4 fruit fly cellular contexts compared by ENCODE assay signal in genomic region chr3L:3466200-3466599, dm6.
TF ChIP-seq lines count a peak whose summit lies in the region.

Gene CycJ (plus strand): TSS chr3L:3466428.

- no peak for TF ChIP-seq CTCF in whole organism, embryonic (GFP tag; optimal IDR thresholded peaks at IDR 0.05; lab: Kevin White, UChicago)

TF ChIP-seq in whole organism, adult, 20 proteins besides CTCF, POLR2A, EP300 and RAD21:
- TF ChIP-seq bab1 (GFP tag; optimal IDR thresholded peaks at IDR 0.05; lab: Kevin White, UChicago) (peak; percentile 16), CG5204 (GFP tag; optimal IDR thresholded peaks at IDR 0.05; lab: Kevin White, UChicago) (no peak), tj (GFP tag; optimal IDR thresholded peaks at IDR 0.05; lab: Kevin White, UChicago) (no peak), CG1620 (GFP tag; optimal IDR thresholded peaks at IDR 0.05; lab: Kevin White, UChicago) (no peak), Mnt (GFP tag; optimal IDR thresholded peaks at IDR 0.05; lab: Kevin White, UChicago) (no peak), Crg-1 (GFP tag; optimal IDR thresholded peaks at IDR 0.05; lab: Kevin White, UChicago) (no peak), ovo (GFP tag; optimal IDR thresholded peaks at IDR 0.05; lab: Kevin White, UChicago) (peak; percentile 41), cnc (optimal IDR thresholded peaks at IDR 0.05; lab: Kevin White, UChicago) (no peak), cic (GFP tag; optimal IDR thresholded peaks at IDR 0.05; lab: Kevin White, UChicago) (no peak), kay (GFP tag; lab: Kevin White, UChicago; ENCODE audit: borderline replicate concordance) (no peak), toe (GFP tag; optimal IDR thresholded peaks at IDR 0.05; lab: Kevin White, UChicago) (no peak), pad (GFP tag; optimal IDR thresholded peaks at IDR 0.05; lab: Kevin White, UChicago) (peak; percentile 9)

TF ChIP-seq in whole organism, embryonic, 481 proteins besides CTCF, POLR2A, EP300 and RAD21 (continues in another document):
- 0 out of 2 replicates have a peak, but pooled peaks have one; percentile 7 for TF ChIP-seq Bgb (GFP tag; IDR thresholded peaks at IDR 0.05; lab: Robert Waterston, UW; ENCODE audit: partially characterized antibody)
- no peak for TF ChIP-seq YL-1 (GFP tag; optimal IDR thresholded peaks at IDR 0.05; lab: Kevin White, UChicago)
- TF ChIP-seq CG14710 (tag; optimal IDR thresholded peaks at IDR 0.05; lab: Kevin White, UChicago): peak; percentile 99
- TF ChIP-seq az2 (GFP tag; optimal IDR thresholded peaks at IDR 0.05; lab: Kevin White, UChicago): no peak
- no peak for TF ChIP-seq Fer1 (GFP tag; optimal IDR thresholded peaks at IDR 0.05; lab: Kevin White, UChicago)
- no peak for TF ChIP-seq gcm2 (GFP tag; optimal IDR thresholded peaks at IDR 0.05; lab: Kevin White, UChicago)
- no peak for TF ChIP-seq D (optimal IDR thresholded peaks at IDR 0.05; lab: Kevin White, UChicago)
- no peak for TF ChIP-seq D (GFP tag; optimal IDR thresholded peaks at IDR 0.05; lab: Kevin White, UChicago)
- TF ChIP-seq phol (tag; optimal IDR thresholded peaks at IDR 0.05; lab: Kevin White, UChicago): peak; percentile 87
- TF ChIP-seq Rfx (GFP tag; IDR thresholded peaks at IDR 0.05; lab: Robert Waterston, UW): no peak
- TF ChIP-seq CG3838 (GFP tag; optimal IDR thresholded peaks at IDR 0.05; lab: Kevin White, UChicago): no peak
- TF ChIP-seq trem (tag; optimal IDR thresholded peaks at IDR 0.05; lab: Kevin White, UChicago): peak; percentile 19
- peak; percentile 77 for TF ChIP-seq Ets65A (GFP tag; lab: Kevin White, UChicago)
- TF ChIP-seq ewg (GFP tag; optimal IDR thresholded peaks at IDR 0.05; lab: Kevin White, UChicago): no peak
- peak; percentile 6; the same call in 1 of the 2 replicates for TF ChIP-seq MBD-R2 (GFP tag; IDR thresholded peaks at IDR 0.05; lab: Robert Waterston, UW)
- peak; percentile 8 for TF ChIP-seq pzg (GFP tag; optimal IDR thresholded peaks at IDR 0.05; lab: Kevin White, UChicago)
- TF ChIP-seq Ets97D (GFP tag; optimal IDR thresholded peaks at IDR 0.05; lab: Kevin White, UChicago): peak; percentile 61
- no peak for TF ChIP-seq Bdp1 (GFP tag; optimal IDR thresholded peaks at IDR 0.05; lab: Kevin White, UChicago)
- TF ChIP-seq org-1 (GFP tag; optimal IDR thresholded peaks at IDR 0.05; lab: Kevin White, UChicago): no peak
- no peak for TF ChIP-seq CG11723 (GFP tag; optimal IDR thresholded peaks at IDR 0.05; lab: Kevin White, UChicago)
- TF ChIP-seq CG1647 (GFP tag; optimal IDR thresholded peaks at IDR 0.05; lab: Kevin White, UChicago): no peak
- no peak for TF ChIP-seq CG15601 (tag; optimal IDR thresholded peaks at IDR 0.05; lab: Kevin White, UChicago)
- no peak for TF ChIP-seq klu (GFP tag; IDR thresholded peaks at IDR 0.05; lab: Robert Waterston, UW)
- TF ChIP-seq chn (GFP tag; optimal IDR thresholded peaks at IDR 0.05; lab: Kevin White, UChicago): no peak
- no peak for TF ChIP-seq chm (GFP tag; IDR thresholded peaks at IDR 0.05; lab: Robert Waterston, UW)
- TF ChIP-seq CG31365 (tag; optimal IDR thresholded peaks at IDR 0.05; lab: Kevin White, UChicago): no peak
- no peak for TF ChIP-seq Ravus (GFP tag; IDR thresholded peaks at IDR 0.05; lab: Robert Waterston, UW)

TF ChIP-seq in whole organism, prepupa, 60 proteins besides CTCF, POLR2A, EP300 and RAD21:
- TF ChIP-seq Eip78C (GFP tag; lab: Kevin White, UChicago): peak; percentile 18
- no peak for TF ChIP-seq net (GFP tag; optimal IDR thresholded peaks at IDR 0.05; lab: Kevin White, UChicago)
- no peak for TF ChIP-seq Sox102F (GFP tag; optimal IDR thresholded peaks at IDR 0.05; lab: Kevin White, UChicago)

TF ChIP-seq in whole organism, pupa, 21 proteins besides CTCF, POLR2A, EP300 and RAD21:
- TF ChIP-seq CG8301 (tag; optimal IDR thresholded peaks at IDR 0.05; lab: Kevin White, UChicago) (no peak), CG4496 (GFP tag; IDR thresholded peaks at IDR 0.05; lab: Robert Waterston, UW) (0 out of 3 replicates have a peak, but pooled peaks have one; percentile 8), Pif1B (GFP tag; optimal IDR thresholded peaks at IDR 0.05; lab: Kevin White, UChicago) (no peak), D1 (tag; optimal IDR thresholded peaks at IDR 0.05; lab: Kevin White, UChicago) (no peak), CG8159 (tag; optimal IDR thresholded peaks at IDR 0.05; lab: Kevin White, UChicago) (no peak), fd96Ca (GFP tag; IDR thresholded peaks at IDR 0.05; lab: Robert Waterston, UW) (no peak)
